Fruit fly (Drosophila melanogaster): Measurements from ENCODE around the gene Tsp66E.

Tsp66E gene

dm6 chr3L:8925679-8926078 lies 13.4 kb downstream of the Tsp66E start:
- no peak for TF ChIP-seq Ptx1 (GFP tag; IDR thresholded peaks at IDR 0.05)
- TF ChIP-seq zf30C (GFP tag; optimal IDR thresholded peaks at IDR 0.05) = no peak
- TF ChIP-seq Ada2b (GFP tag; IDR thresholded peaks at IDR 0.05) = no peak
- no peak; the same call in 1 of the 2 replicates for TF ChIP-seq CG32767 (GFP tag; IDR thresholded peaks at IDR 0.05)
- no peak for TF ChIP-seq ro (GFP tag; IDR thresholded peaks at IDR 0.05)
- TF ChIP-seq Lim3 (GFP tag; IDR thresholded peaks at IDR 0.05) = no peak
- no peak for TF ChIP-seq sob (GFP tag; IDR thresholded peaks at IDR 0.05)
- no peak for TF ChIP-seq Opbp (GFP tag; IDR thresholded peaks at IDR 0.05; ENCODE audit: partially characterized antibody)
- peak; percentile 74 for TF ChIP-seq Xrp1 (GFP tag; IDR thresholded peaks at IDR 0.05)
- no peak for TF ChIP-seq CG10274 (GFP tag; optimal IDR thresholded peaks at IDR 0.05)
- no peak for TF ChIP-seq CG3995 (GFP tag; optimal IDR thresholded peaks at IDR 0.05)
- no peak for TF ChIP-seq sna (GFP tag; IDR thresholded peaks at IDR 0.05; ENCODE audit: partially characterized antibody)
- TF ChIP-seq Sox102F (GFP tag; optimal IDR thresholded peaks at IDR 0.05) = peak; percentile 40
- TF ChIP-seq CG13123 (GFP tag; optimal IDR thresholded peaks at IDR 0.05) = no peak
- no peak for TF ChIP-seq Mrtf (GFP tag; IDR thresholded peaks at IDR 0.05)
- TF ChIP-seq CG16863 (GFP tag; optimal IDR thresholded peaks at IDR 0.05) = peak; percentile 14
- TF ChIP-seq Sox100B (GFP tag; optimal IDR thresholded peaks at IDR 0.05) = peak; percentile 60
- peak; percentile 10 for TF ChIP-seq CG12104 (GFP tag; optimal IDR thresholded peaks at IDR 0.05)
- no peak for TF ChIP-seq CG42726 (GFP tag; IDR thresholded peaks at IDR 0.05; ENCODE audit: partially characterized antibody)
- TF ChIP-seq eve (GFP tag; optimal IDR thresholded peaks at IDR 0.05) = peak in 1 of 2 experiments; percentile 24
- no peak for TF ChIP-seq kay (GFP tag; optimal IDR thresholded peaks at IDR 0.05)
- peak; percentile 39; the same call in 1 of the 3 replicates for TF ChIP-seq zfh1 (GFP tag; IDR thresholded peaks at IDR 0.05)
- peak; percentile 87 for TF ChIP-seq Awh (GFP tag; IDR thresholded peaks at IDR 0.05)
- TF ChIP-seq Asciz (GFP tag; optimal IDR thresholded peaks at IDR 0.05) = peak; percentile 85
- TF ChIP-seq Hand (GFP tag; optimal IDR thresholded peaks at IDR 0.05) = no peak
- no peak for TF ChIP-seq CG15514 (GFP tag; optimal IDR thresholded peaks at IDR 0.05)
- no peak for TF ChIP-seq CG10654 (GFP tag; optimal IDR thresholded peaks at IDR 0.05)
- TF ChIP-seq dysf (GFP tag; IDR thresholded peaks at IDR 0.05) = no peak
- no peak for TF ChIP-seq tap (tag; optimal IDR thresholded peaks at IDR 0.05)
- peak; percentile 58 for TF ChIP-seq CG14710 (tag; optimal IDR thresholded peaks at IDR 0.05)
- TF ChIP-seq CG4360 (GFP tag; IDR thresholded peaks at IDR 0.05) = no peak
- no peak; the same call in 2 of the 3 replicates for TF ChIP-seq CG11093 (GFP tag; IDR thresholded peaks at IDR 0.05)
- TF ChIP-seq CG11085 (GFP tag; IDR thresholded peaks at IDR 0.05) = no peak
- TF ChIP-seq CG3163 (GFP tag; optimal IDR thresholded peaks at IDR 0.05) = no peak
- TF ChIP-seq pan (optimal IDR thresholded peaks at IDR 0.05) = no peak
- no peak for TF ChIP-seq pan (GFP tag; optimal IDR thresholded peaks at IDR 0.05 in 1 of 2, IDR thresholded peaks at IDR 0.05 in 1 of 2)
- TF ChIP-seq Elba2 (GFP tag; optimal IDR thresholded peaks at IDR 0.05) = no peak
- no peak for TF ChIP-seq CG7372 (GFP tag; IDR thresholded peaks at IDR 0.05)
- TF ChIP-seq cas (GFP tag; IDR thresholded peaks at IDR 0.05) = no peak
- no peak for TF ChIP-seq CG13894 (tag; optimal IDR thresholded peaks at IDR 0.05)
- TF ChIP-seq CG13424 (tag; optimal IDR thresholded peaks at IDR 0.05) = peak; percentile 23
- no peak for TF ChIP-seq usp (GFP tag; optimal IDR thresholded peaks at IDR 0.05)
- no peak for TF ChIP-seq Scr (GFP tag; IDR thresholded peaks at IDR 0.05; ENCODE audit: partially characterized antibody)
- no peak for TF ChIP-seq scrt (GFP tag; optimal IDR thresholded peaks at IDR 0.05)
- TF ChIP-seq CG10431 (GFP tag; optimal IDR thresholded peaks at IDR 0.05) = peak; percentile 79
- TF ChIP-seq TFAM (GFP tag; optimal IDR thresholded peaks at IDR 0.05) = no peak
- no peak for TF ChIP-seq pb (GFP tag; optimal IDR thresholded peaks at IDR 0.05)
- no peak for TF ChIP-seq CG4404 (GFP tag; IDR thresholded peaks at IDR 0.05)
- TF ChIP-seq nerfin-1 (tag; optimal IDR thresholded peaks at IDR 0.05) = peak; percentile 23
- TF ChIP-seq CG17612 (GFP tag; IDR thresholded peaks at IDR 0.05) = no peak
- no peak for TF ChIP-seq CG34422 (GFP tag; IDR thresholded peaks at IDR 0.05)
- peak; percentile 59; the same call in 2 of the 3 replicates for TF ChIP-seq gce (GFP tag; IDR thresholded peaks at IDR 0.05)
